Worm (Caenorhabditis elegans) whole organism, young adult: ENCODE measurements around the gene R10E4.7.

Source experiments
- B0035.1 ChIP-seq: sonication (generic microtip); optimal IDR thresholded peaks from 2 replicates; lab custom pipeline; 2016; ENCODE audit warnings: missing genetic modification characterization, mild to moderate bottlenecking, missing compliant biosample characterization, missing genotype, missing genetic modification reagents
- B0336.3 ChIP-seq: fragments of 200-800 bp; sonication (Bioruptor generic); IDR thresholded peaks from 2 replicates; pipeline ENCODE4 v1.3.6; 2022; ENCODE audit warnings: missing genetic modification characterization, missing compliant biosample characterization
- C06A6.2 ChIP-seq: fragments of 200-800 bp; sonication (Bioruptor generic); conservative IDR thresholded peaks from 2 replicates; pipeline ENCODE4 v1.3.6; 2022; ENCODE audit warnings: missing genetic modification characterization, missing compliant biosample characterization
- D2030.7 ChIP-seq: fragments of 200-800 bp; sonication (Bioruptor generic); IDR thresholded peaks from 2 replicates; pipeline ENCODE4 v1.3.6; 2022; ENCODE audit warnings: missing genetic modification reagents, missing genetic modification characterization, missing compliant biosample characterization
- F10E7.11 ChIP-seq: sonication (generic microtip); optimal IDR thresholded peaks from 2 replicates; lab custom pipeline; 2017; ENCODE audit warnings: mild to moderate bottlenecking, missing genetic modification characterization, moderate library complexity, missing compliant biosample characterization
- F39B2.1 ChIP-seq: fragments of 200-800 bp; sonication (Bioruptor generic); IDR thresholded peaks from 2 replicates; pipeline ENCODE4 v1.3.6; 2022; ENCODE audit warnings: missing genetic modification reagents, missing genetic modification characterization, missing compliant biosample characterization
- K11D2.4 ChIP-seq: fragments of 200-800 bp; sonication (Bioruptor generic); IDR thresholded peaks from 2 replicates; pipeline ENCODE4 v1.3.6; 2022; ENCODE audit warnings: missing genetic modification reagents, missing genetic modification characterization, missing compliant biosample characterization
- K12H6.12 ChIP-seq: fragments of 200-800 bp; sonication (Bioruptor generic); optimal IDR thresholded peaks from 2 replicates; lab custom pipeline; 2018; ENCODE audit warnings: mild to moderate bottlenecking, missing genetic modification characterization, missing compliant biosample characterization
- Y95B8A.8 ChIP-seq: fragments of 200-800 bp; sonication (Bioruptor generic); IDR thresholded peaks from 2 replicates; pipeline ENCODE4 v1.3.6; 2022; ENCODE audit warnings: missing genetic modification reagents, missing genetic modification characterization, missing compliant biosample characterization
- ama-1 ChIP-seq, 3 experiments: fragments of 150-350 bp in 1 of 3; sonication (generic microtip) in 2 of 3; optimal IDR thresholded peaks; 2 replicates each; lab custom pipeline; 2014 to 2018; ENCODE audit warnings: missing biosample characterization in 2 of 3, missing genetic modification characterization in 2 of 3, missing genetic modification reagents in 2 of 3
- aptf-2 ChIP-seq: fragments of 200-800 bp; sonication (Bioruptor generic); conservative IDR thresholded peaks from 2 replicates; pipeline ENCODE4 v1.3.6; 2022; ENCODE audit warnings: missing genetic modification reagents, missing genetic modification characterization, missing compliant biosample characterization
- aptf-3 ChIP-seq: fragments of 200-800 bp; sonication (Bioruptor generic); IDR thresholded peaks from 2 replicates; pipeline ENCODE4 v1.3.6; 2022; ENCODE audit warnings: missing genetic modification characterization, missing compliant biosample characterization
- ccch-3 ChIP-seq: fragments of 200-800 bp; sonication (Bioruptor generic); optimal IDR thresholded peaks from 2 replicates; lab custom pipeline; 2018; ENCODE audit warnings: mild to moderate bottlenecking, missing genetic modification characterization, missing compliant biosample characterization
- cebp-2 ChIP-seq: fragments of 200-800 bp; sonication (Bioruptor generic); IDR thresholded peaks from 2 replicates; pipeline ENCODE4 v1.3.6; 2022; ENCODE audit warnings: missing genetic modification characterization, missing compliant biosample characterization
- ceh-79 ChIP-seq: sonication (generic microtip); optimal IDR thresholded peaks from 2 replicates; lab custom pipeline; 2017; ENCODE audit warnings: mild to moderate bottlenecking, missing genetic modification characterization, missing compliant biosample characterization
- dpff-1 ChIP-seq: sonication (generic microtip); optimal IDR thresholded peaks from 2 replicates; lab custom pipeline; 2017; ENCODE audit warnings: mild to moderate bottlenecking, missing genetic modification characterization, missing compliant biosample characterization
- dpl-1 ChIP-seq: fragments of 150-350 bp; optimal IDR thresholded peaks from 2 replicates; lab custom pipeline; 2014; ENCODE audit warnings: missing biosample characterization, missing genetic modification reagents, missing genetic modification characterization
- egl-18 ChIP-seq: fragments of 200-800 bp; sonication (Bioruptor generic); IDR thresholded peaks from 2 replicates; pipeline ENCODE4 v1.3.6; 2022; ENCODE audit warnings: missing genetic modification reagents, missing genetic modification characterization, missing compliant biosample characterization
- egl-44 ChIP-seq: fragments of 200-800 bp; sonication (Bioruptor generic); IDR thresholded peaks from 2 replicates; pipeline ENCODE4 v1.3.6; 2022; ENCODE audit warnings: missing genetic modification reagents, missing genetic modification characterization, missing compliant biosample characterization
- egrh-3 ChIP-seq: fragments of 200-800 bp; sonication (Bioruptor generic); IDR thresholded peaks from 2 replicates; pipeline ENCODE4 v1.3.6; 2022; ENCODE audit warnings: missing genetic modification reagents, missing genetic modification characterization, missing compliant biosample characterization
- fkh-3 ChIP-seq: sonication (generic microtip); optimal IDR thresholded peaks from 2 replicates; lab custom pipeline; 2016; ENCODE audit warnings: mild to moderate bottlenecking, missing genetic modification characterization, missing compliant biosample characterization
- hmg-1.2 ChIP-seq: fragments of 200-800 bp; sonication (Bioruptor generic); IDR thresholded peaks from 2 replicates; pipeline ENCODE4 v1.3.6; 2022; ENCODE audit warnings: missing genetic modification reagents, missing genetic modification characterization, missing compliant biosample characterization
- hmg-20 ChIP-seq: fragments of 200-800 bp; sonication (Bioruptor generic); IDR thresholded peaks from 2 replicates; pipeline ENCODE4 v1.3.6; 2022; ENCODE audit warnings: missing genetic modification reagents, missing genetic modification characterization, missing compliant biosample characterization
- lin-40 ChIP-seq: sonication (generic microtip); optimal IDR thresholded peaks from 2 replicates; lab custom pipeline; 2016; ENCODE audit warnings: missing genetic modification characterization, mild to moderate bottlenecking, missing compliant biosample characterization, missing genotype, missing genetic modification reagents
- madf-10 ChIP-seq: sonication (generic microtip); optimal IDR thresholded peaks from 2 replicates; lab custom pipeline; 2016; ENCODE audit warnings: mild to moderate bottlenecking, missing genetic modification characterization, missing compliant biosample characterization
- madf-6 ChIP-seq: fragments of 200-800 bp; sonication (Bioruptor generic); IDR thresholded peaks from 2 replicates; pipeline ENCODE4 v1.3.6; 2022; ENCODE audit warnings: missing genetic modification reagents, missing genetic modification characterization, missing compliant biosample characterization
- mcd-1 ChIP-seq: fragments of 200-800 bp; sonication (Bioruptor generic); IDR thresholded peaks from 2 replicates; pipeline ENCODE4 v1.3.6; 2022; ENCODE audit warnings: missing genetic modification reagents, missing genetic modification characterization, missing compliant biosample characterization
- nfyb-1 ChIP-seq: fragments of 200-800 bp; sonication (Bioruptor generic); IDR thresholded peaks from 2 replicates; pipeline ENCODE4 v1.3.6; 2022; ENCODE audit warnings: missing genetic modification reagents, missing genetic modification characterization, missing compliant biosample characterization
- nhr-179 ChIP-seq: sonication (generic microtip); optimal IDR thresholded peaks from 2 replicates; lab custom pipeline; 2016; ENCODE audit warnings: mild to moderate bottlenecking, missing genetic modification characterization, missing compliant biosample characterization
- nhr-27 ChIP-seq: fragments of 200-800 bp; sonication (Bioruptor generic); optimal IDR thresholded peaks from 2 replicates; lab custom pipeline; 2018; ENCODE audit warnings: mild to moderate bottlenecking, missing genetic modification characterization, moderate library complexity, missing compliant biosample characterization
- nhr-90 ChIP-seq: sonication (generic microtip); optimal IDR thresholded peaks from 2 replicates; lab custom pipeline; 2016; ENCODE audit warnings: missing genotype, mild to moderate bottlenecking, missing genetic modification characterization, missing compliant biosample characterization
- pha-4 ChIP-seq: fragments of 150-350 bp; sonication (generic microtip); optimal IDR thresholded peaks from 2 replicates; lab custom pipeline; 2014; ENCODE audit warnings: missing biosample characterization, missing genetic modification reagents, missing genetic modification characterization
- rcor-1 ChIP-seq: fragments of 200-800 bp; sonication (Bioruptor generic); IDR thresholded peaks from 2 replicates; pipeline ENCODE4 v1.3.6; 2022; ENCODE audit warnings: missing genetic modification reagents, missing genetic modification characterization, missing compliant biosample characterization
- sdz-38 ChIP-seq: sonication (generic microtip); optimal IDR thresholded peaks from 2 replicates; lab custom pipeline; 2016; ENCODE audit warnings: missing genotype, missing genetic modification characterization, missing compliant biosample characterization
- snpc-3.4 ChIP-seq: sonication (generic microtip); optimal IDR thresholded peaks from 2 replicates; lab custom pipeline; 2017; ENCODE audit warnings: missing genetic modification characterization, mild to moderate bottlenecking, missing compliant biosample characterization, antibody characterized with exemption, moderate library complexity, missing genotype, missing genetic modification reagents
- somi-1 ChIP-seq: fragments of 200-800 bp; sonication (Bioruptor generic); optimal IDR thresholded peaks from 2 replicates; lab custom pipeline; 2018; ENCODE audit warnings: mild to moderate bottlenecking, missing genetic modification characterization, missing compliant biosample characterization
- sptf-2 ChIP-seq: fragments of 200-800 bp; sonication (Bioruptor generic); optimal IDR thresholded peaks from 2 replicates; lab custom pipeline; 2018; ENCODE audit warnings: mild to moderate bottlenecking, missing genetic modification characterization, missing compliant biosample characterization
- unc-130 ChIP-seq: sonication (generic microtip); optimal IDR thresholded peaks from 2 replicates; lab custom pipeline; 2016; ENCODE audit warnings: missing genetic modification reagents, missing genetic modification characterization, missing compliant biosample characterization
- unc-62 ChIP-seq: fragments of 150-350 bp; optimal IDR thresholded peaks from 2 replicates; lab custom pipeline; 2014; ENCODE audit warnings: missing biosample characterization, missing genetic modification reagents, missing genetic modification characterization
- zfh-2 ChIP-seq: fragments of 200-800 bp; sonication (Bioruptor generic); conservative IDR thresholded peaks from 2 replicates; pipeline ENCODE4 v1.3.6; 2022; ENCODE audit warnings: missing genetic modification reagents, missing genetic modification characterization, missing compliant biosample characterization
- ztf-26 ChIP-seq: sonication (generic microtip); optimal IDR thresholded peaks from 2 replicates; lab custom pipeline; 2017; ENCODE audit warnings: missing genetic modification characterization, missing compliant biosample characterization

R10E4.7 gene

DNA sequence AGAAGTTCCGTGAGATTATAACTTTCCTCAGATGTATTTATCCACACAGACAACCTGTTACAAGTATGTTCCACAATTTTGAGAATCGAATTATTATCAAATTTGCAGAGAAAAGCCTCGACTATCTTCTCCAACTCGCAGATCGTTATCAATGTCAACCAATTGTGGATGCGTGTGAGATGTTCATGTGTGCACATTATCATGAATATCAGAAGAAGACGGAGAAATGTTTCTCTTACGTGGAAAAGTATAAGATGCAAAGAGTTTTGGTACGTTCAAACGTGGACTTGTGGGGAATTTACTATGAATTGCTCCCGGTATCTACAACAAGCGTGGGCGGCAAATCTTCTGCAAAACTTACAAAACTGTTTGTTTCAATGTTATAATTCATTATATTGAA is 23.6 kb upstream of the R10E4.7 start:
- TF ChIP-seq sdz-38 (tag; lab: Kevin White, UChicago): no peak
- TF ChIP-seq dpl-1: no peak
- no peak for TF ChIP-seq C06A6.2 (GFP tag; lab: Robert Waterston, UW)
- TF ChIP-seq somi-1 (GFP tag; lab: Kevin White, UChicago): no peak
- TF ChIP-seq egl-18 (GFP tag; lab: Robert Waterston, UW): no peak
- TF ChIP-seq fkh-3: no peak
- no peak for TF ChIP-seq hmg-20 (GFP tag; lab: Robert Waterston, UW)
- TF ChIP-seq dpff-1: no peak
- TF ChIP-seq madf-10 (tag; lab: Kevin White, UChicago): no peak
- no peak for TF ChIP-seq mcd-1 (GFP tag; lab: Robert Waterston, UW)
- TF ChIP-seq pha-4 (tag; lab: Kevin White, UChicago): no peak
- TF ChIP-seq sptf-2 (GFP tag; lab: Kevin White, UChicago): no peak
- TF ChIP-seq nhr-179 (tag; lab: Kevin White, UChicago): no peak
- TF ChIP-seq B0035.1 (tag; lab: Kevin White, UChicago): no peak
- TF ChIP-seq K11D2.4 (GFP tag; lab: Robert Waterston, UW): no peak
- TF ChIP-seq ztf-26 (tag; lab: Kevin White, UChicago): no peak
- no peak for TF ChIP-seq aptf-3 (GFP tag; lab: Robert Waterston, UW)
- no peak for TF ChIP-seq F39B2.1 (GFP tag; lab: Robert Waterston, UW)
- no peak for TF ChIP-seq nhr-90 (tag; lab: Kevin White, UChicago)

DNA sequence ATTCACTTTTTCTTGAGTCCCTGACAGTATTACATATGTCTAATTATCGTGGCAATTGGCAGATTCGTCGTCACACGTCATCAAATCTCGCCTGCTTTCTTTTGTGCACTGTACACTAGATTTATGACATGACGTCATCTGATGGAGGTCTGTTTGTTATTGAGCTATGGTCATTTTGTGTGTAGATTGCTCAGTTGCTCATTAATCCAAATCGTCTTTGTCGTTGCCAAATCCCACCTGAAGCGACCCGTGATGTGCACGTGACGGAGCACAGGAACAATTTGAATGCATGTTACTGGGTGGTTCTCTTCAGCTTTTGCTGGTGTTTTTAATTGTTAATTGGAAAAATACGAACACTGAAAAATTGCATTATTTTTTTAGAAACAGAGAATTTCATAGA is 21.7 kb upstream of the R10E4.7 start:
- TF ChIP-seq unc-62 (peak; percentile 13), rcor-1 (GFP tag; lab: Robert Waterston, UW) (no peak)

DNA sequence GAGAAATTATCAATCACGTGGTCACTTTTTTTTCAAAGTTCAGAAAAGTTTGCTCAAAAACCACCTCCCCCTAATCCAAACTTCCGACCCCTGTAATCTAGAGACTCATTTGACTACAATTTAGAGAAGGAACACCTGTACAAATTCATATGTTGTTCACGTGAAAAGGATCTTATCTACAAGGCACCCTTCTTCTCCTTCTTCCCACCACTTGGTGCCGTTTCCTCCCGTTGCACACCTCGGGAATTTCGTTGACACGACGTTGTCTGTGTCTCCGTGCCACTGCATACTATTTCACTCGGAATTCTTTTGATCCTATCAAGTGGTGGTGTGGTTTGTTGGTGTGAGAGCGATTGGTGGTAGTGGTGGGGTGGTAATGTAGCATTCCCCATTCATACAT is 20.1 kb upstream of the R10E4.7 start:
- TF ChIP-seq pha-4 (tag; lab: Kevin White, UChicago) (no peak), hmg-1.2 (GFP tag; lab: Robert Waterston, UW) (peak; percentile 18; the same call in 1 of the 2 replicates), lin-40 (no peak), D2030.7 (GFP tag; lab: Robert Waterston, UW) (0 out of 2 replicates have a peak, but pooled peaks have one; percentile 9)

DNA sequence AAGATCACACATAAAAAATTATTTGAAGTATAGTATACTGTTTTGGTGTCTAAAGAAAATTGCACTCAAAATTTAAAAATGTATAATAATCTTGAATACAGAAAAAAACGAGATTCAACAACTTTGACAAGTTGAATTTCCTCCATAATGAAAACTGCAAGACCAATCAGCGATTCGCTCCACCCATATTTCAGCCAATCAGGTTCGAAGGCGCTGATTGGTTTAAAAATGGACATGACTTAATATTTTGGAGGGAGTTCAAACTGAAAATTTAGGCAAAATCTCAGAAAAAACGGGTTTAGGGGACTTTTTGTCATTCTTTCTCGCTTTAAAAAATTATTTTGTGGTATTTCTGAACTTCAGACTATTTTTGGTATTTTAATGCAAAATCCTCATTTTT is 18.9 kb upstream of the R10E4.7 start:
- TF ChIP-seq egl-44 (GFP tag; lab: Robert Waterston, UW): no peak
- peak; percentile 67 for TF ChIP-seq nfyb-1 (GFP tag; lab: Robert Waterston, UW)

DNA sequence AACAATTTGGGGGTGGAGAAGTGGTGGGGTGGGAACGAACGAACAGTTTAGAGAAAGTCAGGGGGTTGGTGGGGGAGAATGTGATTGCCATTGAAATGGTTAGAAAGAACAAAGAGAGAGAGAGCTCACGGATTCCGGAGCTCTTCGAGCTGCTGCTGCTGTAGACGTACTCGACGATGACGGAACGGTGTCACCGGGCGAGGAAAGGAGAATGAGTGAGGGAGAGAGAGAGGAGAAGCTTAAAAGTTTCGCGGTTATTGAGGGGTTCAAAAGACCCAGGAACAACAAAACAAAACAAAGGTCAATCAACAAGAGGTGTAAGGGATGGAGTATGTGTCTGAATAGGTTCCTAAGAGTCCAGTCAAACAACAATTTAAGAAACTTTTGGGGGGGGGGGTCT is 18.3 kb upstream of the R10E4.7 start:
- TF ChIP-seq egrh-3 (GFP tag; lab: Robert Waterston, UW) (peak; percentile 39; the same call in 1 of the 2 replicates), dpl-1 (no peak), zfh-2 (GFP tag; lab: Robert Waterston, UW) (0 out of 2 replicates have a peak, but pooled peaks have one; percentile 28), F10E7.11 (tag; lab: Kevin White, UChicago) (no peak)

DNA sequence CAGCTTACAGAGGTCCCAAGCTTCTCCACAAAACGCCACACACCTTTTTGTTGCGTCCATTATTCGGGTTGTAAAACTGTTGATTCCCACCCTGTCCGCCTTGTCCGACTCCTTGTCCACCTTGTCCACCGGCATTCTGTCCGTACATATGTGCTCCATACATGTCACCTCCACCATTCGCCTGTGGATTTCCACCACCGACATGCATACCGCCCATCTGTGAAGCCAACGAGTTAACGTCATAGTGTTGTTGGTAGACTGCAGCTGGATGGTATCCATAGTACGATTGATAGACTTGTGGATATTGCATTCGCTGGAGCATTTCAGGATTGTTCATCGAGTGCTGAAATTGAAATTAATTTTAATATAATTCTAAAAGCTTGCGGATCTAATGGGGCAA is 16.9 kb upstream of the R10E4.7 start:
- TF ChIP-seq ceh-79 (no peak), nhr-90 (tag; lab: Kevin White, UChicago) (no peak), snpc-3.4 (tag; lab: Kevin White, UChicago) (no peak), unc-130 (GFP tag; lab: Kevin White, UChicago) (no peak), madf-6 (GFP tag; lab: Robert Waterston, UW) (no peak), ccch-3 (no peak), K12H6.12 (tag; lab: Kevin White, UChicago) (no peak), B0336.3 (GFP tag; lab: Robert Waterston, UW) (no peak), aptf-2 (GFP tag; lab: Robert Waterston, UW) (no peak), cebp-2 (GFP tag; lab: Robert Waterston, UW) (no peak), Y95B8A.8 (GFP tag; lab: Robert Waterston, UW) (no peak), ama-1 (optimal IDR thresholded peaks at IDR 0.05; lab: Kevin White, UChicago) (no peak), ama-1 (GFP tag; optimal IDR thresholded peaks at IDR 0.05; lab: Kevin White, UChicago) (no peak), nhr-27 (tag; lab: Kevin White, UChicago) (no peak), unc-62 (no peak)
- TF ChIP-seq, all 124 proteins: peak for 0
